Worm (Caenorhabditis elegans): ENCODE results near the gene F31F4.11.

- TF ChIP-seq snpc-4 (tag; optimal IDR thresholded peaks at IDR 0.05): no peak
- no peak for TF ChIP-seq ztf-11 (tag; optimal IDR thresholded peaks at IDR 0.05)
- TF ChIP-seq elt-3 (tag; optimal IDR thresholded peaks at IDR 0.05): no peak
- TF ChIP-seq daf-12 (tag; optimal IDR thresholded peaks at IDR 0.05): no peak
- TF ChIP-seq jun-1 (tag; optimal IDR thresholded peaks at IDR 0.05): no peak
- no peak for TF ChIP-seq ama-1 (optimal IDR thresholded peaks at IDR 0.05)
- no peak for TF ChIP-seq nhr-11 (tag; optimal IDR thresholded peaks at IDR 0.05)
- TF ChIP-seq nhr-25 (tag; optimal IDR thresholded peaks at IDR 0.05): no peak
- no peak for TF ChIP-seq lin-39 (tag; optimal IDR thresholded peaks at IDR 0.05)
- TF ChIP-seq aly-2 (tag; optimal IDR thresholded peaks at IDR 0.05): no peak
- TF ChIP-seq unc-62 (GFP tag; optimal IDR thresholded peaks at IDR 0.05): no peak
- TF ChIP-seq mdl-1 (tag; optimal IDR thresholded peaks at IDR 0.05): no peak
- TF ChIP-seq nhr-43 (tag; optimal IDR thresholded peaks at IDR 0.05; ENCODE audit: poor library complexity, severe bottlenecking): no peak
- no peak for TF ChIP-seq zag-1 (tag; optimal IDR thresholded peaks at IDR 0.05)
Measured at ce11 chrV:699051-699450, 34.8 kb upstream of the F31F4.11 start.

Data from whole organism, L3 larva.